Worm (Caenorhabditis elegans): ENCODE results near the gene R07H5.9.
A peak's percentile ranks its signal among the peaks of the same experiment; 100 is the strongest.

R07H5.9 gene

DNA sequence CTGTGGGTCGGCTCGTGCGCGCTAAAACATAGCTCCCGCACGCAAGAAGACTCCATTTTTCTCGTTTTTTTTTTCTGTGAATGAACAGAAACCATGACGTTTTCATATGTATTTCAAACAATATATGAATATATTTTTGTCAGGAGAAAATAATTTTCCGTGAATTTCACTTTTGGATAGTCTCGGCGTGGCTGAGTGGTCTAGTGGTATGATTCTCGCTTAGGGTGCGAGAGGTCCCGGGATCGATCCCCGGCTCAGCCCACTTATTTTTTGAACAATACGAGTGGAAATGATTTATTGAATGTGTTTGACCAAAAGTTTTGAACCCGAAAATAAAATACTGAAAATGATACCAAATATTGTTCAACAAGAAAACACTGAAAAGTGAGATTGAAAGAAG lies 24.1 kb downstream of the R07H5.9 start:
- TF ChIP-seq pqm-1 (tag; optimal IDR thresholded peaks at IDR 0.05) (no peak), ceh-34 (tag; optimal IDR thresholded peaks at IDR 0.05) (no peak), unc-3 (GFP tag; conservative IDR thresholded peaks at IDR 0.05) (no peak), unc-3 (tag; optimal IDR thresholded peaks at IDR 0.05) (no peak), ceh-14 (tag; optimal IDR thresholded peaks at IDR 0.05) (no peak), Y22D7AL.16 (tag; optimal IDR thresholded peaks at IDR 0.05) (no peak), fkh-6 (tag; optimal IDR thresholded peaks at IDR 0.05) (no peak), eyg-1 (tag; optimal IDR thresholded peaks at IDR 0.05) (no peak), pha-4 (tag; optimal IDR thresholded peaks at IDR 0.05) (no peak), nfya-1 (tag; optimal IDR thresholded peaks at IDR 0.05) (no peak), pax-1 (tag; optimal IDR thresholded peaks at IDR 0.05) (no peak), pat-9 (tag; optimal IDR thresholded peaks at IDR 0.05) (no peak), ceh-9 (tag; optimal IDR thresholded peaks at IDR 0.05) (no peak), hlh-13 (GFP tag; optimal IDR thresholded peaks at IDR 0.05) (no peak), ama-1 (optimal IDR thresholded peaks at IDR 0.05) (no peak), ref-2 (tag; optimal IDR thresholded peaks at IDR 0.05) (no peak), pag-3 (tag; optimal IDR thresholded peaks at IDR 0.05; ENCODE audit: borderline replicate concordance) (no peak), unc-55 (GFP tag; optimal IDR thresholded peaks at IDR 0.05) (no peak), ceh-45 (GFP tag; IDR thresholded peaks at IDR 0.05) (no peak), lim-6 (tag; optimal IDR thresholded peaks at IDR 0.05) (no peak), pros-1 (tag; optimal IDR thresholded peaks at IDR 0.05) (no peak)

- no peak for TF ChIP-seq K09A11.1 (tag; optimal IDR thresholded peaks at IDR 0.05; ENCODE audit: insufficient read depth)
- TF ChIP-seq unc-42 (tag; optimal IDR thresholded peaks at IDR 0.05), result peak; percentile 44
Measured at ce11 chrIV:11235755-11236154, 28.5 kb downstream of the R07H5.9 start.

DNA sequence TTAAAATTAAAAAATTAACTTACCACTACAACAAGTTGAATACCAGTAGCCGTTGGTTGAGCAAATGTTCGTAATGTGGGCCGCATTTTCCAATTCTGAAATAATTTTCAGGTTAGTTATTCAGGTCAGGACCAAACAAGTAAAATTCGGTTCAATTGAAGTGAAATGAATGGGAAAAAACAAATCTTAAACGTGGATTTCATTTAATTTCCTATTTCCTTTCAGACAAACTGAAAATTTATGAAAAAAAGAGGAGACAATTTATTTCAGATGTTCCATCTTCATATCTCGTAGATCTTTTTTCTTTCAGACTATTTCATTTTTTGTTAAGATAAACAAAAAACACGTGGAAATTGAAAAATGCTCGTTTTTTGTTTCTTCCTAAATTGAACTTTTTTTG lies 34.1 kb downstream of the R07H5.9 start, which contains the start of gene C05C12.6:
Gene C05C12.6 (minus strand): TSS at position 101 of the 400 bp plus-strand sequence.
- TF ChIP-seq rnt-1 (tag; optimal IDR thresholded peaks at IDR 0.05) (no peak), dmd-4 (tag; optimal IDR thresholded peaks at IDR 0.05; ENCODE audit: borderline replicate concordance) (no peak), sox-2 (GFP tag; IDR thresholded peaks at IDR 0.05) (no peak), pqm-1 (tag; optimal IDR thresholded peaks at IDR 0.05) (no peak), ceh-48 (tag; optimal IDR thresholded peaks at IDR 0.05) (no peak), ceh-6 (GFP tag; optimal IDR thresholded peaks at IDR 0.05) (no peak), nhr-232 (tag; optimal IDR thresholded peaks at IDR 0.05) (no peak), ceh-9 (tag; optimal IDR thresholded peaks at IDR 0.05) (no peak), hlh-6 (tag; optimal IDR thresholded peaks at IDR 0.05) (no peak), npax-4 (tag; optimal IDR thresholded peaks at IDR 0.05) (no peak), ttx-3 (tag; optimal IDR thresholded peaks at IDR 0.05) (no peak), hlh-8 (tag; optimal IDR thresholded peaks at IDR 0.05) (no peak), hlh-30 (tag; optimal IDR thresholded peaks at IDR 0.05; ENCODE audit: insufficient read depth) (no peak), ceh-14 (tag; optimal IDR thresholded peaks at IDR 0.05) (no peak), gmeb-2 (tag; optimal IDR thresholded peaks at IDR 0.05) (no peak), ets-4 (tag; optimal IDR thresholded peaks at IDR 0.05) (no peak)

ce11 chrIV:11247434-11247833 lies 40.1 kb downstream of the R07H5.9 start:
- TF ChIP-seq sox-4 (tag; optimal IDR thresholded peaks at IDR 0.05) (no peak), pqm-1 (tag; optimal IDR thresholded peaks at IDR 0.05) (no peak), lin-11 (tag; optimal IDR thresholded peaks at IDR 0.05) (no peak), nhr-232 (tag; optimal IDR thresholded peaks at IDR 0.05) (no peak)
